Worm (Caenorhabditis elegans): ENCODE results near the gene nhr-249.

The nhr-249 gene

ce11 chrIV:6958696-6959095 lies 13.6 kb downstream of the nhr-249 start (continued):
- TF ChIP-seq nhr-11 (tag; optimal IDR thresholded peaks at IDR 0.05) (no peak), nhr-12 (tag; optimal IDR thresholded peaks at IDR 0.05) (no peak), crh-2 (tag; optimal IDR thresholded peaks at IDR 0.05) (peak; percentile 57), ama-1 (optimal IDR thresholded peaks at IDR 0.05) (no peak), Y55F3AM.14 (GFP tag; optimal IDR thresholded peaks at IDR 0.05) (peak; percentile 56)

ce11 chrIV:6957341-6957740 lies 15.0 kb downstream of the nhr-249 start, which contains the start of gene jnk-1:
TSS of gene jnk-1 (plus strand) at chrIV:6957641.
- TF ChIP-seq nhr-6 (tag; optimal IDR thresholded peaks at IDR 0.05) = no peak
- no peak for TF ChIP-seq ceh-16 (tag; optimal IDR thresholded peaks at IDR 0.05)
- TF ChIP-seq unc-62 (GFP tag; optimal IDR thresholded peaks at IDR 0.05) = no peak
- no peak for TF ChIP-seq skn-1 (tag; optimal IDR thresholded peaks at IDR 0.05)
- TF ChIP-seq ztf-4 (tag; optimal IDR thresholded peaks at IDR 0.05) = no peak
- TF ChIP-seq nhr-10 (tag; optimal IDR thresholded peaks at IDR 0.05) = no peak
- TF ChIP-seq C34F6.9 (tag; optimal IDR thresholded peaks at IDR 0.05) = no peak

DNA sequence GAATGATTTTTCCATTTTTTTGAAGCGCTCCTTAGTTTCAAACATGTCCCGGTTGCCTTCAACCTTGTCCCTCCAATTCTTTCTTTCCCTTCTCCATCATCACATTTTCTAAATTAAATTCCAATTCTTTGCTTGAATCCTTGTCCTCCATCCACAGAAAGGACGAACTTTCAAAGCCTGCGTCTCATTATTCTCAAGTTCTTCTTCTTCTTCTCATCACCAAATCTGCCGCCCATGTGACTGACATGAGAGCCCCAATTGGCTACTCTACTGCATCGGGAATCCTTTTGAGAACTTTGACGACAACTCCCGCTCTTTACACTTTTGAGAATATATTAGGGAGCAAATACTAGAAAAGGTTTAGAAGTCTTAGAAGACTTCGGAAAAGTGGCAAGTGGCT lies 15.7 kb downstream of the nhr-249 start:
- TF ChIP-seq unc-62 (GFP tag; optimal IDR thresholded peaks at IDR 0.05) (no peak), nhr-10 (tag; optimal IDR thresholded peaks at IDR 0.05) (no peak), lin-13 (GFP tag; optimal IDR thresholded peaks at IDR 0.05) (no peak), ztf-4 (tag; optimal IDR thresholded peaks at IDR 0.05) (no peak), gmeb-1 (tag; optimal IDR thresholded peaks at IDR 0.05) (no peak), R02D3.7 (tag; optimal IDR thresholded peaks at IDR 0.05) (no peak), C34F6.9 (tag; optimal IDR thresholded peaks at IDR 0.05) (peak; percentile 63), zag-1 (tag; optimal IDR thresholded peaks at IDR 0.05) (peak; percentile 27), nhr-129 (tag; optimal IDR thresholded peaks at IDR 0.05) (peak; percentile 9), lsy-2 (tag; optimal IDR thresholded peaks at IDR 0.05) (peak in 1 of 2 experiments; percentile 52), sem-4 (tag; optimal IDR thresholded peaks at IDR 0.05) (no peak), lin-39 (tag; optimal IDR thresholded peaks at IDR 0.05) (no peak), sma-9 (GFP tag; optimal IDR thresholded peaks at IDR 0.05) (peak; percentile 28), sma-9 (tag; optimal IDR thresholded peaks at IDR 0.05) (no peak), nhr-21 (tag; optimal IDR thresholded peaks at IDR 0.05) (no peak), crh-2 (tag; optimal IDR thresholded peaks at IDR 0.05) (peak; percentile 7), mdl-1 (tag; optimal IDR thresholded peaks at IDR 0.05) (peak in 1 of 2 experiments; percentile 50)

DNA sequence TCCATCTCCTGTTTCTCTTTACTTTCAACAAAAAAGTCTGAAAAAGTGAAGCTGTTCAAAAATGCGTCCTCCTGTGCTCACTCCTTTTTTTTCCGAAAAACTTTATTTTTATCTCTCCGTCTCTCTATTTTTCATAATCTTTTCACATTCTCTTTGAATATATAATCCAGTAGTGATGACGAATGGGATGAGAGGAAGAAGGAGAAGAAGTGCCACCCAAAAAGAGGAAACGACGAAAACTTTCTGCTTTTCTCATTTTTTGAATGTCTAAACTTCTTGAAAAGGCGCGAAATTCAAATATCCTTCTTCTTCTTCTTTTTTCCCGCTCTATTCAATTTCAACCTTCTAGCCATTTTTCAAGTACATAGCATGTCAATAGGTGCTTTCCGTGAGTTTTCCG lies 17.6 kb downstream of the nhr-249 start:
- TF ChIP-seq nhr-129 (tag; optimal IDR thresholded peaks at IDR 0.05) (no peak), elt-3 (tag; optimal IDR thresholded peaks at IDR 0.05) (no peak), unc-55 (GFP tag; optimal IDR thresholded peaks at IDR 0.05) (peak; percentile 88), sma-9 (GFP tag; optimal IDR thresholded peaks at IDR 0.05) (peak; percentile 45), sma-9 (tag; optimal IDR thresholded peaks at IDR 0.05) (no peak), lsy-2 (tag; optimal IDR thresholded peaks at IDR 0.05) (peak in 1 of 2 experiments; percentile 37), C34F6.9 (tag; optimal IDR thresholded peaks at IDR 0.05) (peak; percentile 27), F13H6.1 (tag; optimal IDR thresholded peaks at IDR 0.05) (peak; percentile 15)

ce11 chrIV:6951259-6951658 lies 21.1 kb downstream of the nhr-249 start:
- TF ChIP-seq alr-1 (tag; optimal IDR thresholded peaks at IDR 0.05) (no peak), nhr-237 (tag; optimal IDR thresholded peaks at IDR 0.05) (no peak), mbf-1 (tag; optimal IDR thresholded peaks at IDR 0.05) (no peak), sem-4 (tag; optimal IDR thresholded peaks at IDR 0.05) (no peak), C34F6.9 (tag; optimal IDR thresholded peaks at IDR 0.05) (no peak), elt-3 (tag; optimal IDR thresholded peaks at IDR 0.05) (no peak)

ce11 chrIV:6946832-6947231 lies 25.5 kb downstream of the nhr-249 start:
- no peak for TF ChIP-seq ama-1 (optimal IDR thresholded peaks at IDR 0.05)
- peak; percentile 48 for TF ChIP-seq F13H6.1 (tag; optimal IDR thresholded peaks at IDR 0.05)
- no peak for TF ChIP-seq fos-1 (tag; optimal IDR thresholded peaks at IDR 0.05)
- no peak for TF ChIP-seq crh-2 (tag; optimal IDR thresholded peaks at IDR 0.05)
- peak in 1 of 2 experiments; percentile 21 for TF ChIP-seq lsy-2 (tag; optimal IDR thresholded peaks at IDR 0.05)
- peak; percentile 18 for TF ChIP-seq sma-9 (GFP tag; optimal IDR thresholded peaks at IDR 0.05)
- no peak for TF ChIP-seq sma-9 (tag; optimal IDR thresholded peaks at IDR 0.05)
- TF ChIP-seq aly-2 (tag; optimal IDR thresholded peaks at IDR 0.05) = no peak

All from whole organism, L2 larva.